Fruit fly (Drosophila melanogaster): ENCODE results near the gene Ubr3.
A peak's percentile ranks its signal among the peaks of the same experiment; 100 is the strongest.

Ubr3 gene

DNA sequence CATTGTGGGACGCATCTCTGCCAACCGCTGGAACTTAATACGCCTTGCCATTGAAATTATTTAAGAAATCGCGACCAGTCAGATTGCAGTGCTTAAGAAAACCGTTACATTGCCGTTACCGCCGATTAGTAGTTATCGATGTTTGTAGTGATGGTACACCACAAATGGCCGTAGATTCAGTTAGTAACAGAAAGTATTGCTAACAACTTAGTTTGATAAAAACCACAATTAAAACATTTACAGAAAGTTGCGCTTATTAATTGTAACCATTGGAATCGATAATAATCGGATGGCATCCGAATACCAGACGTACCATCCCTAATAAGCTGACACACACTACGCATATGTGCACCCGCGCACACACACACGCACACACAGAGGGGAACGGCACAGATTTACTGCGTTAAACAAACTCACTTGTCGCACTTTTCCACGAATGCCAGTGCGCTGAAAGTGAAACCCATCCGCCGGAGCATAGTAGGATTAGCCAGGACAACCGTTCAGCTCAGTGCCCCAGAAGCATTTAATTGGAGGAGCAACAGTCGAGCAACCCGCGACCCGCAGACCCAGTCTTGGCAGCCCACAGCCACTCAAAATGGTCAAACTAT lies 15.5 kb upstream of the Ubr3 start, which contains the start of the genes hdm and Ykt6 (continued):
- TF ChIP-seq CG15514 (GFP tag; optimal IDR thresholded peaks at IDR 0.05): peak; percentile 82
- TF ChIP-seq twi (tag; optimal IDR thresholded peaks at IDR 0.05): peak; percentile 68
- TF ChIP-seq CG15696 (tag; optimal IDR thresholded peaks at IDR 0.05): peak; percentile 80
- TF ChIP-seq sna (GFP tag; IDR thresholded peaks at IDR 0.05; ENCODE audit: partially characterized antibody): peak; percentile 97
- peak; percentile 50 for TF ChIP-seq emc (GFP tag; optimal IDR thresholded peaks at IDR 0.05)
- TF ChIP-seq CG33213 (GFP tag; optimal IDR thresholded peaks at IDR 0.05): peak; percentile 72
- peak; percentile 86 for TF ChIP-seq CG12155 (GFP tag; optimal IDR thresholded peaks at IDR 0.05)
- TF ChIP-seq amos (GFP tag; IDR thresholded peaks at IDR 0.05; ENCODE audit: partially characterized antibody): peak; percentile 93
- peak; percentile 58 for TF ChIP-seq en (GFP tag; optimal IDR thresholded peaks at IDR 0.05)
- peak; percentile 81 for TF ChIP-seq CG11695 (GFP tag; IDR thresholded peaks at IDR 0.05)
- peak; percentile 34 for TF ChIP-seq trh (GFP tag; optimal IDR thresholded peaks at IDR 0.05)
- TF ChIP-seq cato (GFP tag; optimal IDR thresholded peaks at IDR 0.05; ENCODE audit: borderline replicate concordance): peak; percentile 56
- TF ChIP-seq CG4424 (GFP tag; optimal IDR thresholded peaks at IDR 0.05): peak; percentile 74
- TF ChIP-seq Mrtf (GFP tag; IDR thresholded peaks at IDR 0.05): peak; percentile 65; the same call in 2 of the 3 replicates
- TF ChIP-seq p53 (GFP tag; optimal IDR thresholded peaks at IDR 0.05): peak; percentile 51
- TF ChIP-seq CG9797 (GFP tag; optimal IDR thresholded peaks at IDR 0.05): peak; percentile 45
- peak; percentile 92 for TF ChIP-seq hb (GFP tag; IDR thresholded peaks at IDR 0.05; ENCODE audit: partially characterized antibody)
- TF ChIP-seq Elba2 (GFP tag; optimal IDR thresholded peaks at IDR 0.05): peak; percentile 5
- TF ChIP-seq CG11247 (GFP tag; IDR thresholded peaks at IDR 0.05): peak; percentile 86
- TF ChIP-seq Atf3 (GFP tag; optimal IDR thresholded peaks at IDR 0.05): peak; percentile 69
- peak; percentile 39 for TF ChIP-seq Fer2 (tag; optimal IDR thresholded peaks at IDR 0.05)
- no peak for TF ChIP-seq oc (tag; optimal IDR thresholded peaks at IDR 0.05)
- peak; percentile 90 for TF ChIP-seq HmgZ (tag; optimal IDR thresholded peaks at IDR 0.05)
- peak; percentile 51 for TF ChIP-seq CG7928 (GFP tag; optimal IDR thresholded peaks at IDR 0.05)
- peak; percentile 59 for TF ChIP-seq CG2202 (tag; optimal IDR thresholded peaks at IDR 0.05)
- TF ChIP-seq Sin3A (optimal IDR thresholded peaks at IDR 0.05): peak; percentile 65
- peak; percentile 70 for TF ChIP-seq Drgx (GFP tag; IDR thresholded peaks at IDR 0.05)
- peak; percentile 97 for TF ChIP-seq sens (GFP tag)
- peak; percentile 39 for TF ChIP-seq CG14965 (GFP tag; optimal IDR thresholded peaks at IDR 0.05; ENCODE audit: borderline replicate concordance)
- TF ChIP-seq otp (GFP tag; IDR thresholded peaks at IDR 0.05): peak; percentile 80
- peak; percentile 89 for TF ChIP-seq CG2120 (GFP tag; optimal IDR thresholded peaks at IDR 0.05)
- peak; percentile 7 for TF ChIP-seq nom (GFP tag; optimal IDR thresholded peaks at IDR 0.05)
- no peak for TF ChIP-seq Doc2 (GFP tag; IDR thresholded peaks at IDR 0.05)
- TF ChIP-seq lab (GFP tag; optimal IDR thresholded peaks at IDR 0.05): no peak
- no peak for TF ChIP-seq Eip74EF (GFP tag; optimal IDR thresholded peaks at IDR 0.05)
- TF ChIP-seq CG13123 (GFP tag; optimal IDR thresholded peaks at IDR 0.05): peak; percentile 70
- TF ChIP-seq Bteb2 (GFP tag; optimal IDR thresholded peaks at IDR 0.05): peak; percentile 65
- TF ChIP-seq aop (GFP tag; IDR thresholded peaks at IDR 0.05): peak; percentile 43; the same call in 1 of the 2 replicates
- TF ChIP-seq CG11085 (GFP tag; IDR thresholded peaks at IDR 0.05): peak; percentile 68
- peak; percentile 82 for TF ChIP-seq cg (GFP tag; optimal IDR thresholded peaks at IDR 0.05)
- no peak for TF ChIP-seq Ravus (GFP tag; IDR thresholded peaks at IDR 0.05)
- peak; percentile 91 for TF ChIP-seq CG6791 (GFP tag; IDR thresholded peaks at IDR 0.05; ENCODE audit: partially characterized antibody)
- peak; percentile 88 for TF ChIP-seq Rfx (GFP tag; IDR thresholded peaks at IDR 0.05)
- peak; percentile 76 for TF ChIP-seq pho (GFP tag; optimal IDR thresholded peaks at IDR 0.05)
- TF ChIP-seq CG17385 (GFP tag; optimal IDR thresholded peaks at IDR 0.05): peak; percentile 70
- no peak for TF ChIP-seq sd (tag; optimal IDR thresholded peaks at IDR 0.05)
- TF ChIP-seq nmo (GFP tag; optimal IDR thresholded peaks at IDR 0.05): peak; percentile 78
- peak in 1 of 3 experiments; percentile 10 for TF ChIP-seq Stat92E (GFP tag; optimal IDR thresholded peaks at IDR 0.05)
- peak; percentile 85 for TF ChIP-seq zfh1 (GFP tag; IDR thresholded peaks at IDR 0.05)

Measured in whole organism, embryonic.